Worm (Caenorhabditis elegans) whole organism, L1 larva: ENCODE measurements around the gene ZK792.5.

Experiments
- C16A3.4 ChIP-seq: fragments of 150-350 bp; optimal IDR thresholded peaks from 2 replicates; lab custom pipeline; 2014; ENCODE audit warnings: missing biosample characterization, missing genetic modification characterization
- Y116A8C.19 ChIP-seq: sonication (generic microtip); optimal IDR thresholded peaks from 2 replicates; lab custom pipeline; 2016; ENCODE audit warnings: missing compliant biosample characterization, missing genetic modification characterization, borderline replicate concordance
- aha-1 ChIP-seq: fragments of 150-350 bp; optimal IDR thresholded peaks from 2 replicates; lab custom pipeline; 2014; ENCODE audit warnings: missing biosample characterization, missing genetic modification characterization
- alr-1 ChIP-seq: fragments of 200-800 bp; sonication (Bioruptor generic); optimal IDR thresholded peaks from 2 replicates; lab custom pipeline; 2018; ENCODE audit warnings: borderline replicate concordance, mild to moderate bottlenecking, missing genetic modification characterization, missing compliant biosample characterization
- blmp-1 ChIP-seq: fragments of 150-350 bp; optimal IDR thresholded peaks from 2 replicates; lab custom pipeline; 2014; ENCODE audit warnings: missing biosample characterization, missing genetic modification characterization
- ceh-8 ChIP-seq: fragments of 200-800 bp; sonication (Bioruptor generic); optimal IDR thresholded peaks from 2 replicates; lab custom pipeline; 2018; ENCODE audit warnings: mild to moderate bottlenecking, missing genetic modification characterization, moderate library complexity, missing compliant biosample characterization
- ceh-82 ChIP-seq, 3 experiments: fragments of 150-350 bp in 1 of 3; sonication (generic microtip) in 2 of 3; optimal IDR thresholded peaks; 2 replicates each; lab custom pipeline; 2014 to 2017; ENCODE audit warnings: missing biosample characterization in 3 of 3, missing genetic modification characterization in 3 of 3
- ces-1 ChIP-seq: fragments of 150-350 bp; optimal IDR thresholded peaks from 2 replicates; lab custom pipeline; 2014; ENCODE audit warnings: missing biosample characterization, missing genetic modification reagents, missing genetic modification characterization
- dpl-1 ChIP-seq, 3 experiments: fragments of 150-350 bp in 2 of 3; sonication (generic microtip) in 1 of 3; optimal IDR thresholded peaks; 2 replicates each; lab custom pipeline; 2014 to 2017; ENCODE audit warnings: missing biosample characterization in 3 of 3, missing genetic modification characterization in 3 of 3, missing genetic modification reagents in 3 of 3
- dsc-1 ChIP-seq: sonication (generic microtip); optimal IDR thresholded peaks from 2 replicates; lab custom pipeline; 2016; ENCODE audit warnings: mild to moderate bottlenecking, missing genetic modification characterization, missing compliant biosample characterization
- efl-1 ChIP-seq, 4 experiments: fragments of 150-350 bp; optimal IDR thresholded peaks in 3 of 4; peaks in 1 of 4; 1 replicate in 1 of 4; 2 replicates in 3 of 4; lab custom pipeline; 2014; ENCODE audit warnings: missing biosample characterization in 2 of 4, missing genetic modification characterization in 2 of 4, missing genetic modification reagents in 2 of 4
- egl-13 ChIP-seq: sonication (generic microtip); optimal IDR thresholded peaks from 2 replicates; lab custom pipeline; 2016; ENCODE audit warnings: missing genotype, missing genetic modification reagents, missing genetic modification characterization, missing compliant biosample characterization
- egl-27 ChIP-seq, 2 experiments: fragments of 150-350 bp in 1 of 2; sonication (generic microtip); optimal IDR thresholded peaks; 3 replicates each; lab custom pipeline; 2017 to 2018; ENCODE audit warnings: missing biosample characterization in 2 of 2, missing genetic modification characterization in 2 of 2, missing genetic modification reagents in 2 of 2
- elt-2 ChIP-seq: sonication (generic microtip); optimal IDR thresholded peaks from 2 replicates; lab custom pipeline; 2016; ENCODE audit warnings: missing genetic modification characterization, mild to moderate bottlenecking, inconsistent platforms, missing compliant biosample characterization, missing genetic modification reagents
- elt-3 ChIP-seq, 6 experiments: fragments of 150-350 bp in 1 of 6; sonication (generic microtip); optimal IDR thresholded peaks; 2 replicates each; lab custom pipeline; 2017 to 2018; ENCODE audit warnings: missing biosample characterization in 6 of 6, missing genetic modification characterization in 6 of 6, inconsistent platforms in 1 of 6
- ets-5 ChIP-seq: fragments of 200-800 bp; sonication (Bioruptor generic); IDR thresholded peaks from 2 replicates; pipeline ENCODE4 v1.3.6; 2022; ENCODE audit warnings: missing genetic modification characterization, missing compliant biosample characterization
- fkh-10 ChIP-seq: sonication (generic microtip); optimal IDR thresholded peaks from 2 replicates; lab custom pipeline; 2017; ENCODE audit warnings: missing biosample characterization, missing genetic modification reagents, missing genetic modification characterization
- fkh-8 ChIP-seq: sonication (generic microtip); optimal IDR thresholded peaks from 2 replicates; lab custom pipeline; 2016; ENCODE audit warnings: mild to moderate bottlenecking, missing genetic modification characterization, missing compliant biosample characterization
- hlh-4 ChIP-seq: sonication (generic microtip); optimal IDR thresholded peaks from 2 replicates; lab custom pipeline; 2016; ENCODE audit warnings: mild to moderate bottlenecking, missing genetic modification characterization, missing compliant biosample characterization
- hpl-2 ChIP-seq: fragments of 150-350 bp; optimal IDR thresholded peaks from 2 replicates; lab custom pipeline; 2014; ENCODE audit warnings: missing biosample characterization, missing genetic modification reagents, missing genetic modification characterization
- irx-1 ChIP-seq: sonication (generic microtip); optimal IDR thresholded peaks from 2 replicates; lab custom pipeline; 2016; ENCODE audit warnings: missing genetic modification characterization, missing compliant biosample characterization
- isw-1 ChIP-seq: fragments of 200-800 bp; sonication (Bioruptor generic); IDR thresholded peaks from 2 replicates; pipeline ENCODE4 v1.3.6; 2022; ENCODE audit warnings: missing genetic modification characterization, missing compliant biosample characterization
- jun-1 ChIP-seq: fragments of 150-350 bp; optimal IDR thresholded peaks from 2 replicates; lab custom pipeline; 2014; ENCODE audit warnings: missing biosample characterization, missing genetic modification reagents, missing genetic modification characterization
- lin-13 ChIP-seq: fragments of 150-350 bp; optimal IDR thresholded peaks from 2 replicates; lab custom pipeline; 2014; ENCODE audit warnings: missing biosample characterization, missing genetic modification reagents, missing genetic modification characterization
- lin-14 ChIP-seq: fragments of 200-800 bp; sonication (Bioruptor generic); optimal IDR thresholded peaks from 2 replicates; lab custom pipeline; 2018; ENCODE audit warnings: mild to moderate bottlenecking, missing genetic modification characterization, moderate library complexity, missing compliant biosample characterization
- lin-35 ChIP-seq, 2 experiments: fragments of 150-350 bp; optimal IDR thresholded peaks; 2 replicates each; lab custom pipeline; 2014; ENCODE audit warnings: missing biosample characterization in 2 of 2, missing genetic modification characterization in 2 of 2, missing genetic modification reagents in 2 of 2
- lir-3 ChIP-seq: sonication (generic microtip); optimal IDR thresholded peaks from 2 replicates; lab custom pipeline; 2016; ENCODE audit warnings: mild to moderate bottlenecking, missing genetic modification characterization, moderate library complexity, missing compliant biosample characterization; ENCODE audit not compliant: poor library complexity
- lsy-2 ChIP-seq, 2 experiments: fragments of 150-350 bp; optimal IDR thresholded peaks; 2 replicates each; lab custom pipeline; 2014; ENCODE audit warnings: missing biosample characterization in 2 of 2, missing genetic modification characterization in 2 of 2
- mdl-1 ChIP-seq, 2 experiments: fragments of 150-350 bp; optimal IDR thresholded peaks; 2 replicates each; lab custom pipeline; 2014 to 2017; ENCODE audit warnings: missing biosample characterization in 2 of 2, missing genetic modification characterization in 2 of 2, inconsistent platforms in 1 of 2
- mef-2 ChIP-seq: fragments of 150-350 bp; optimal IDR thresholded peaks from 2 replicates; lab custom pipeline; 2014; ENCODE audit warnings: missing biosample characterization, missing genetic modification characterization
- mep-1 ChIP-seq: fragments of 150-350 bp; optimal IDR thresholded peaks from 2 replicates; lab custom pipeline; 2014; ENCODE audit warnings: missing biosample characterization, missing genetic modification characterization
- nhr-11 ChIP-seq: fragments of 150-350 bp; optimal IDR thresholded peaks from 2 replicates; lab custom pipeline; 2014; ENCODE audit warnings: missing biosample characterization, missing genetic modification characterization
- nhr-19 ChIP-seq: fragments of 200-800 bp; sonication (Bioruptor generic); conservative IDR thresholded peaks from 2 replicates; pipeline ENCODE4 v1.3.6; 2022; ENCODE audit warnings: missing genetic modification characterization, missing compliant biosample characterization
- nhr-20 ChIP-seq: sonication (generic microtip); optimal IDR thresholded peaks from 2 replicates; lab custom pipeline; 2016; ENCODE audit warnings: mild to moderate bottlenecking, missing genetic modification characterization, missing compliant biosample characterization
- nhr-237 ChIP-seq: fragments of 150-350 bp; optimal IDR thresholded peaks from 2 replicates; lab custom pipeline; 2014; ENCODE audit warnings: missing biosample characterization, missing genetic modification characterization
- nhr-47 ChIP-seq: sonication (generic microtip); optimal IDR thresholded peaks from 2 replicates; lab custom pipeline; 2016; ENCODE audit warnings: mild to moderate bottlenecking, missing genetic modification characterization, moderate library complexity, missing compliant biosample characterization
- nhr-71 ChIP-seq: sonication (generic microtip); optimal IDR thresholded peaks from 2 replicates; lab custom pipeline; 2016; ENCODE audit warnings: mild to moderate bottlenecking, missing genetic modification characterization, moderate library complexity, missing compliant biosample characterization
- nhr-77 ChIP-seq: fragments of 150-350 bp; optimal IDR thresholded peaks from 2 replicates; lab custom pipeline; 2014; ENCODE audit warnings: missing biosample characterization, missing genetic modification characterization
- nhr-85 ChIP-seq: sonication (generic microtip); peaks from one replicate; lab custom pipeline; 2016; ENCODE audit warnings: missing genetic modification characterization, inconsistent platforms, missing compliant biosample characterization
- nhr-90 ChIP-seq: sonication (generic microtip); optimal IDR thresholded peaks from 2 replicates; lab custom pipeline; 2016; ENCODE audit warnings: mild to moderate bottlenecking, missing genetic modification characterization, missing compliant biosample characterization; ENCODE audit not compliant: poor library complexity
- pax-3 ChIP-seq: fragments of 200-800 bp; sonication (Bioruptor generic); optimal IDR thresholded peaks from 2 replicates; lab custom pipeline; 2018; ENCODE audit warnings: mild to moderate bottlenecking, missing genetic modification characterization, moderate library complexity, missing compliant biosample characterization
- rnt-1 ChIP-seq: sonication (generic microtip); optimal IDR thresholded peaks from 2 replicates; lab custom pipeline; 2016; ENCODE audit warnings: mild to moderate bottlenecking, missing genetic modification characterization, moderate library complexity, missing compliant biosample characterization
- skn-1 ChIP-seq: fragments of 150-350 bp; optimal IDR thresholded peaks from 2 replicates; lab custom pipeline; 2014; ENCODE audit warnings: missing biosample characterization, missing genetic modification characterization
- snpc-4 ChIP-seq: fragments of 150-350 bp; optimal IDR thresholded peaks from 2 replicates; lab custom pipeline; 2014; ENCODE audit warnings: missing biosample characterization, missing genetic modification characterization
- snu-23 ChIP-seq: sonication (generic microtip); optimal IDR thresholded peaks from 2 replicates; lab custom pipeline; 2016; ENCODE audit warnings: missing genetic modification characterization, missing compliant biosample characterization
- swsn-7 ChIP-seq: sonication (generic microtip); optimal IDR thresholded peaks from 2 replicates; lab custom pipeline; 2016; ENCODE audit warnings: missing genetic modification characterization, missing compliant biosample characterization
- tbx-2 ChIP-seq: sonication (generic microtip); optimal IDR thresholded peaks from 2 replicates; lab custom pipeline; 2016; ENCODE audit warnings: missing genetic modification characterization, missing compliant biosample characterization
- unc-86 ChIP-seq: sonication (generic microtip); optimal IDR thresholded peaks from 2 replicates; lab custom pipeline; 2016; ENCODE audit warnings: missing genetic modification characterization, missing compliant biosample characterization
- xbp-1 ChIP-seq: sonication (generic microtip); optimal IDR thresholded peaks from 2 replicates; lab custom pipeline; 2016; ENCODE audit warnings: missing genetic modification characterization, missing compliant biosample characterization
- zag-1 ChIP-seq: fragments of 150-350 bp; optimal IDR thresholded peaks from 2 replicates; lab custom pipeline; 2014; ENCODE audit warnings: missing biosample characterization, missing genetic modification characterization
- ztf-4 ChIP-seq: fragments of 150-350 bp; optimal IDR thresholded peaks from 2 replicates; lab custom pipeline; 2014; ENCODE audit warnings: missing biosample characterization, missing genetic modification characterization

Gene ZK792.5

DNA sequence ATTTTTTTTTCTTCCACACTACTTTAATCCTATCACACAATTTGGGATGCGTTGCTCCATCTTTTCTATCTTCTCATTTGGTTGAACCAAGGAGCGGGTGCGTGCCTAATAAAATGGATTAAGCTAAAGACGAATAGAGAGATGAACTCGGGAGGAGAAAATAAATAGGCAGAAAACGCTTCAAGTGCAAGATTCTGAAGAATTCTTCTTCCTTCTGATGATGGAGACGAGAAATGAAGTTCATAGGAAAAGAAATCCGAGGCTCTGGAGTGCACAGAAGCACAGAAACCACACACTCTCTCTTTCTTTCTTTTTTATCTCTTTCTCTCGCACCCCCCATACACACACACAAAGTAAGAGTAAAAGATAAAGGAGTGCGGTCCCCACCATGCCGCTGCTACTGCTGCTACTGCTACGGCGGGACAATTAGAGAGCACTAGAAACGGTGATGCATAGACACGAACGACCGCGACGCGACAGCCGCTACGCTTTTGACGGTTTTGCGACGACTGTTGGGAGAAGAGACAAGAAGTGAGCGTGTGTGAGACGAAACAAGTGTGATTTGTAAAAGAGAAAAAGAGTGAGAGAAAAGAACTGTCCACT, 4.3 kb upstream of the ZK792.5 start:
- TF ChIP-seq irx-1 (tag; lab: Kevin White, UChicago) (peak; percentile 25), nhr-85 (tag; lab: Kevin White, UChicago) (peak; percentile 86), nhr-237 (tag; lab: Kevin White, UChicago) (peak; percentile 67), mdl-1 (tag; optimal IDR thresholded peaks at IDR 0.05; lab: Kevin White, UChicago) (peak in 1 of 2 experiments; percentile 80), egl-13 (tag; lab: Kevin White, UChicago) (peak; percentile 62), dpl-1 (GFP tag; optimal IDR thresholded peaks at IDR 0.05; lab: Kevin White, UChicago) (peak; percentile 34 to 61 (median 48)), nhr-11 (tag; lab: Kevin White, UChicago) (no peak), jun-1 (tag; lab: Kevin White, UChicago) (peak; percentile 42), elt-3 (tag; optimal IDR thresholded peaks at IDR 0.05; lab: Kevin White, UChicago) (peak in 5 of 6 experiments; percentile 2 to 84 (median 31)), C16A3.4 (peak; percentile 76), tbx-2 (tag; lab: Kevin White, UChicago) (peak; percentile 73), Y116A8C.19 (tag; lab: Kevin White, UChicago) (no peak), hpl-2 (GFP tag; lab: Kevin White, UChicago) (no peak), lin-14 (GFP tag; lab: Kevin White, UChicago) (peak; percentile 95), ceh-8 (GFP tag; lab: Kevin White, UChicago) (no peak), mef-2 (peak; percentile 9), zag-1 (tag; lab: Kevin White, UChicago) (no peak), snpc-4 (tag; lab: Kevin White, UChicago) (peak; percentile 31), rnt-1 (tag; lab: Kevin White, UChicago) (peak; percentile 80), lsy-2 (tag; optimal IDR thresholded peaks at IDR 0.05; lab: Kevin White, UChicago) (peak; percentile 60 to 85), efl-1 (optimal IDR thresholded peaks at IDR 0.05; lab: Kevin White, UChicago) (peak; percentile 63 to 70), efl-1 (GFP tag; optimal IDR thresholded peaks at IDR 0.05 in 1 of 2; lab: Kevin White, UChicago) (peak; percentile 26 to 70), lir-3 (tag; lab: Kevin White, UChicago) (peak; percentile 20), ceh-82 (tag; optimal IDR thresholded peaks at IDR 0.05; lab: Kevin White, UChicago) (peak; percentile 35 to 86 (median 66)), nhr-19 (GFP tag; lab: Robert Waterston, UW) (peak; percentile 65), blmp-1 (tag; lab: Kevin White, UChicago) (peak; percentile 97), egl-27 (tag; optimal IDR thresholded peaks at IDR 0.05; lab: Kevin White, UChicago) (peak in 1 of 2 experiments; percentile 72), lin-13 (GFP tag; lab: Kevin White, UChicago) (peak; percentile 71), mep-1 (tag; lab: Kevin White, UChicago) (peak; percentile 80), ztf-4 (peak; percentile 22), nhr-77 (tag; lab: Kevin White, UChicago) (peak; percentile 87), ces-1 (GFP tag; lab: Kevin White, UChicago) (peak; percentile 88), pax-3 (tag; lab: Kevin White, UChicago) (no peak), nhr-90 (tag; lab: Kevin White, UChicago) (peak; percentile 77), hlh-4 (tag; lab: Kevin White, UChicago) (no peak), snu-23 (GFP tag; lab: Kevin White, UChicago) (peak; percentile 88), nhr-20 (tag; lab: Kevin White, UChicago) (peak; percentile 85), dsc-1 (peak; percentile 62), elt-2 (tag; lab: Kevin White, UChicago) (peak; percentile 85), fkh-10 (GFP tag; lab: Kevin White, UChicago) (peak; percentile 61), nhr-47 (peak; percentile 65), alr-1 (tag; lab: Kevin White, UChicago) (no peak), aha-1 (no peak), lin-35 (GFP tag; optimal IDR thresholded peaks at IDR 0.05; lab: Kevin White, UChicago) (peak; percentile 57 to 82), nhr-71 (tag; lab: Kevin White, UChicago) (peak; percentile 87), swsn-7 (tag; lab: Kevin White, UChicago) (peak; percentile 74), fkh-8 (tag; lab: Kevin White, UChicago) (peak; percentile 29), unc-86 (peak; percentile 58), isw-1 (GFP tag; lab: Robert Waterston, UW) (no peak; the same call in 1 of the 2 replicates), xbp-1 (tag; lab: Kevin White, UChicago) (peak; percentile 64), ets-5 (GFP tag; lab: Robert Waterston, UW) (no peak), skn-1 (tag; lab: Kevin White, UChicago) (peak; percentile 60)
